Worm (Caenorhabditis elegans): ENCODE data around the gene fut-1.

DNA sequence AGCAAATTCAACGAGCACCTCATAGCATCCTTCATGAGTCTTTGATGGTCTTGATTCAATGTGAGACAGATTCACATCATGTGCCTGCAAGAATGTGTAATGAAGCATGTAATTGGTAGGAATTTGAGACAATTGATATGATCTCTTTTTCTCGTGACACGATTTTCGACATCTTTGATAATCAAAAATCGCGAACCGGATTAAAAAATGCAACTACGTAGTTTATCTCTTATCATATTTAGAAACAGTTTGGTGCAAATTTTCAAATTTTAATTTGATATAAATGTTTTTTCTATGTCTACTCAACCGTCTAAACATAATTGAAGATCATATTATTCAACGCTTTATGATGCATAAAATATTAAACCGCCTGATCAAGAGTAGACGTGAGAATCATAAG, 4.9 kb upstream of the fut-1 start:
- TF ChIP-seq unc-39 (tag; optimal IDR thresholded peaks at IDR 0.05) (no peak), elt-3 (tag; optimal IDR thresholded peaks at IDR 0.05) (no peak), lsy-2 (tag; optimal IDR thresholded peaks at IDR 0.05) (no peak), drap-1 (GFP tag; optimal IDR thresholded peaks at IDR 0.05) (no peak), ceh-83 (GFP tag; optimal IDR thresholded peaks at IDR 0.05) (no peak), blmp-1 (tag; optimal IDR thresholded peaks at IDR 0.05) (no peak), nhr-237 (tag; optimal IDR thresholded peaks at IDR 0.05) (no peak)
